Fruit fly (Drosophila melanogaster): Measurements from ENCODE around the gene Nup93-2.

The Nup93-2 gene

dm6 chr3R:14890064-14890709, 8.0 kb downstream of the Nup93-2 start, which contains the start of the genes CycC and UQCR-C1 (continued):
- TF ChIP-seq CG17802 (tag; optimal IDR thresholded peaks at IDR 0.05) = peak; percentile 11
- TF ChIP-seq dmrt11E (tag; optimal IDR thresholded peaks at IDR 0.05) = no peak
- TF ChIP-seq Dp (GFP tag; optimal IDR thresholded peaks at IDR 0.05) = peak; percentile 10
- TF ChIP-seq insv (GFP tag; optimal IDR thresholded peaks at IDR 0.05) = no peak
- no peak for TF ChIP-seq twi (tag; optimal IDR thresholded peaks at IDR 0.05)
- peak; percentile 41 for TF ChIP-seq pfk (GFP tag; optimal IDR thresholded peaks at IDR 0.05)
- no peak for TF ChIP-seq CG11093 (GFP tag; IDR thresholded peaks at IDR 0.05)
- peak; percentile 43 for TF ChIP-seq Adf1 (GFP tag; IDR thresholded peaks at IDR 0.05)
- no peak for TF ChIP-seq sd (tag; optimal IDR thresholded peaks at IDR 0.05)
- TF ChIP-seq CG10267 (tag; optimal IDR thresholded peaks at IDR 0.05) = peak; percentile 45
- peak; percentile 84 for TF ChIP-seq cg (GFP tag; optimal IDR thresholded peaks at IDR 0.05)
- peak; percentile 69 for TF ChIP-seq Med (GFP tag)
- TF ChIP-seq CG9797 (GFP tag; optimal IDR thresholded peaks at IDR 0.05) = peak; percentile 10
- TF ChIP-seq CG30020 (tag; optimal IDR thresholded peaks at IDR 0.05) = peak; percentile 33
- no peak for TF ChIP-seq tna (GFP tag; IDR thresholded peaks at IDR 0.05; ENCODE audit: partially characterized antibody)
- no peak for TF ChIP-seq run (tag; optimal IDR thresholded peaks at IDR 0.05)
- no peak for TF ChIP-seq bsh (GFP tag; optimal IDR thresholded peaks at IDR 0.05)
- TF ChIP-seq CG10274 (GFP tag; optimal IDR thresholded peaks at IDR 0.05) = no peak
- no peak for TF ChIP-seq sc (optimal IDR thresholded peaks at IDR 0.05)
- no peak for TF ChIP-seq sc (GFP tag; optimal IDR thresholded peaks at IDR 0.05)
- TF ChIP-seq MTF-1 (GFP tag; optimal IDR thresholded peaks at IDR 0.05; ENCODE audit: borderline replicate concordance) = peak; percentile 13
- TF ChIP-seq HmgZ (tag; optimal IDR thresholded peaks at IDR 0.05) = peak; percentile 41
- no peak for TF ChIP-seq fd102C (GFP tag; optimal IDR thresholded peaks at IDR 0.05)
- peak; percentile 38 for TF ChIP-seq Sin3A (optimal IDR thresholded peaks at IDR 0.05)
- no peak for TF ChIP-seq CG15601 (tag; optimal IDR thresholded peaks at IDR 0.05)
- no peak for TF ChIP-seq Dip3 (GFP tag; optimal IDR thresholded peaks at IDR 0.05)
- TF ChIP-seq YL-1 (GFP tag; optimal IDR thresholded peaks at IDR 0.05) = peak; percentile 97
- no peak for TF ChIP-seq CG14014 (GFP tag; IDR thresholded peaks at IDR 0.05)
- TF ChIP-seq CG34224 (GFP tag; IDR thresholded peaks at IDR 0.05; ENCODE audit: partially characterized antibody) = 0 out of 3 replicates have a peak, but pooled peaks have one; percentile 31
- TF ChIP-seq CG10979 (tag; optimal IDR thresholded peaks at IDR 0.05) = peak; percentile 5
- TF ChIP-seq Ets97D (GFP tag; optimal IDR thresholded peaks at IDR 0.05) = peak; percentile 33
- peak; percentile 38 for TF ChIP-seq HLHmδ (GFP tag; optimal IDR thresholded peaks at IDR 0.05)
- peak; percentile 64 for TF ChIP-seq CG1603 (tag; optimal IDR thresholded peaks at IDR 0.05)
- peak; percentile 32; the same call in 1 of the 2 replicates for TF ChIP-seq CG13287 (GFP tag; IDR thresholded peaks at IDR 0.05; ENCODE audit: partially characterized antibody)
- TF ChIP-seq eyg (GFP tag; optimal IDR thresholded peaks at IDR 0.05) = no peak
- TF ChIP-seq CG14710 (tag; optimal IDR thresholded peaks at IDR 0.05) = peak; percentile 100
- no peak for TF ChIP-seq CG15269 (tag; optimal IDR thresholded peaks at IDR 0.05)
- peak; percentile 23 for TF ChIP-seq CG12659 (GFP tag; optimal IDR thresholded peaks at IDR 0.05)
- no peak for TF ChIP-seq ab (GFP tag; optimal IDR thresholded peaks at IDR 0.05)
- peak; percentile 99 for TF ChIP-seq MBD-R2 (GFP tag; IDR thresholded peaks at IDR 0.05)
- peak; percentile 19; the same call in 1 of the 2 replicates for TF ChIP-seq amos (GFP tag; IDR thresholded peaks at IDR 0.05; ENCODE audit: partially characterized antibody)
- peak; percentile 34 for TF ChIP-seq phol (tag; optimal IDR thresholded peaks at IDR 0.05)
- peak; percentile 44 for TF ChIP-seq nom (GFP tag; optimal IDR thresholded peaks at IDR 0.05)
- TF ChIP-seq chinmo (GFP tag; IDR thresholded peaks at IDR 0.05; ENCODE audit: partially characterized antibody) = 0 out of 4 replicates have a peak, but pooled peaks have one; percentile 42
- no peak for TF ChIP-seq prd (optimal IDR thresholded peaks at IDR 0.05)
- TF ChIP-seq prd (GFP tag; IDR thresholded peaks at IDR 0.05) = no peak
- peak; percentile 61; the same call in 2 of the 3 replicates for TF ChIP-seq CG34422 (GFP tag; IDR thresholded peaks at IDR 0.05)
- TF ChIP-seq Fer1 (GFP tag; optimal IDR thresholded peaks at IDR 0.05) = peak; percentile 34

Data from whole organism, embryonic.